Worm (Caenorhabditis elegans) whole organism, L4 larva: ENCODE measurements around the gene dis-3.

Source experiments
- D1046.2 ChIP-seq: fragments of 200-800 bp; sonication (Bioruptor generic); IDR thresholded peaks from 2 replicates; pipeline ENCODE4 v1.3.6; 2022; ENCODE audit warnings: missing genetic modification characterization, missing compliant biosample characterization
- F26F4.8 ChIP-seq: fragments of 200-800 bp; sonication (Bioruptor generic); conservative IDR thresholded peaks from 2 replicates; pipeline ENCODE4 v1.3.6; 2022; ENCODE audit warnings: missing genetic modification characterization, missing compliant biosample characterization
- F44E2.7 ChIP-seq: fragments of 200-800 bp; sonication (Bioruptor generic); IDR thresholded peaks from 2 replicates; pipeline ENCODE4 v2.1.2; 2022; ENCODE audit warnings: missing genetic modification characterization, missing compliant biosample characterization
- T20F7.1 ChIP-seq: fragments of 200-800 bp; sonication (Bioruptor generic); optimal IDR thresholded peaks from 2 replicates; lab custom pipeline; 2018; ENCODE audit warnings: mild to moderate bottlenecking, missing genetic modification characterization, missing compliant biosample characterization
- Y75B8A.6 ChIP-seq: fragments of 200-800 bp; sonication (Bioruptor generic); IDR thresholded peaks from 2 replicates; pipeline ENCODE4 v1.3.6; 2022; ENCODE audit warnings: missing genetic modification reagents, missing genetic modification characterization, missing compliant biosample characterization
- ZK546.5 ChIP-seq, 2 experiments: sonication (generic microtip); optimal IDR thresholded peaks; 2 replicates each; lab custom pipeline; 2017; ENCODE audit warnings: missing biosample characterization in 2 of 2, missing genetic modification characterization in 2 of 2
- ama-1 ChIP-seq: fragments of 150-350 bp; optimal IDR thresholded peaks from 2 replicates; lab custom pipeline; 2014; ENCODE audit warnings: inconsistent platforms, mixed read lengths
- arid-1 ChIP-seq: fragments of 200-800 bp; sonication (Bioruptor generic); conservative IDR thresholded peaks from 2 replicates; pipeline ENCODE4 v1.3.6; 2022; ENCODE audit warnings: missing genetic modification reagents, missing genetic modification characterization, missing compliant biosample characterization
- ceh-20 ChIP-seq: fragments of 200-800 bp; sonication (Bioruptor generic); IDR thresholded peaks from 2 replicates; pipeline ENCODE4 v1.3.6; 2022; ENCODE audit warnings: missing genetic modification reagents, missing genetic modification characterization, missing compliant biosample characterization
- ceh-44 ChIP-seq: fragments of 200-800 bp; sonication (Bioruptor generic); IDR thresholded peaks from 2 replicates; pipeline ENCODE4 v1.3.6; 2022; ENCODE audit warnings: missing genetic modification reagents, missing genetic modification characterization, missing compliant biosample characterization
- daf-16 ChIP-seq, 3 experiments: sonication (generic microtip); optimal IDR thresholded peaks; 2 replicates each; lab custom pipeline; 2016 to 2017; ENCODE audit warnings: missing genetic modification characterization in 3 of 3, missing genetic modification reagents in 3 of 3, mild to moderate bottlenecking in 2 of 3, missing compliant biosample characterization in 2 of 3, missing biosample characterization in 1 of 3, moderate library complexity in 1 of 3
- dmd-6 ChIP-seq: fragments of 200-800 bp; sonication (Bioruptor generic); IDR thresholded peaks from 2 replicates; pipeline ENCODE4 v1.3.6; 2022; ENCODE audit warnings: missing genetic modification reagents, missing genetic modification characterization, missing compliant biosample characterization
- dmd-8 ChIP-seq: fragments of 200-800 bp; sonication (Bioruptor generic); IDR thresholded peaks from 2 replicates; pipeline ENCODE4 v1.3.6; 2022; ENCODE audit warnings: missing genetic modification characterization, missing compliant biosample characterization
- dmd-9 ChIP-seq: fragments of 200-800 bp; sonication (Bioruptor generic); IDR thresholded peaks from 2 replicates; pipeline ENCODE4 v1.3.6; 2022; ENCODE audit warnings: missing genetic modification reagents, missing genetic modification characterization, missing compliant biosample characterization
- duxl-1 ChIP-seq: sonication (generic microtip); optimal IDR thresholded peaks from 2 replicates; lab custom pipeline; 2016; ENCODE audit warnings: mild to moderate bottlenecking, missing genetic modification characterization, moderate library complexity, missing compliant biosample characterization; ENCODE audit not compliant: poor library complexity
- dve-1 ChIP-seq: sonication (generic microtip); optimal IDR thresholded peaks from 2 replicates; lab custom pipeline; 2017; ENCODE audit warnings: antibody characterized with exemption, mild to moderate bottlenecking, missing genetic modification characterization, missing compliant biosample characterization; ENCODE audit not compliant: insufficient read depth
- egl-43 ChIP-seq: fragments of 200-800 bp; sonication (Bioruptor generic); IDR thresholded peaks from 2 replicates; pipeline ENCODE4 v1.3.6; 2022; ENCODE audit warnings: missing genetic modification reagents, missing genetic modification characterization, missing compliant biosample characterization
- fkh-10 ChIP-seq: fragments of 150-350 bp; optimal IDR thresholded peaks from 2 replicates; lab custom pipeline; 2014; ENCODE audit warnings: missing biosample characterization, missing genetic modification reagents, missing genetic modification characterization
- hlh-30 ChIP-seq: sonication (generic microtip); optimal IDR thresholded peaks from 2 replicates; lab custom pipeline; 2017; ENCODE audit warnings: antibody characterized with exemption, mild to moderate bottlenecking, missing genetic modification characterization, missing compliant biosample characterization; ENCODE audit not compliant: insufficient read depth
- jun-1 ChIP-seq: fragments of 150-350 bp; optimal IDR thresholded peaks from 2 replicates; lab custom pipeline; 2014; ENCODE audit warnings: missing biosample characterization, missing genetic modification reagents, missing genetic modification characterization
- lin-29 ChIP-seq: fragments of 200-800 bp; sonication (Bioruptor generic); IDR thresholded peaks from 2 replicates; pipeline ENCODE4 v1.3.6; 2022; ENCODE audit warnings: missing genetic modification reagents, missing genetic modification characterization, missing compliant biosample characterization
- lsy-2 ChIP-seq, 2 experiments: fragments of 150-350 bp in 1 of 2; sonication (generic microtip) in 1 of 2; optimal IDR thresholded peaks; 2 replicates each; lab custom pipeline; 2014 to 2017; ENCODE audit warnings: missing biosample characterization in 2 of 2, missing genetic modification characterization in 2 of 2
- mep-1 ChIP-seq: fragments of 150-350 bp; sonication (generic microtip); optimal IDR thresholded peaks from 3 replicates; lab custom pipeline; 2014; ENCODE audit warnings: missing biosample characterization, missing genetic modification characterization
- mes-2 ChIP-seq: sonication (generic microtip); optimal IDR thresholded peaks from 2 replicates; lab custom pipeline; 2016; ENCODE audit warnings: missing genotype, mild to moderate bottlenecking, missing genetic modification characterization, missing compliant biosample characterization; ENCODE audit not compliant: poor library complexity, severe bottlenecking
- nhr-10 ChIP-seq: fragments of 150-350 bp; optimal IDR thresholded peaks from 2 replicates; lab custom pipeline; 2014; ENCODE audit warnings: missing biosample characterization, missing genetic modification characterization
- nhr-111 ChIP-seq: fragments of 200-800 bp; sonication (Bioruptor generic); optimal IDR thresholded peaks from 2 replicates; lab custom pipeline; 2018; ENCODE audit warnings: mild to moderate bottlenecking, missing genetic modification characterization, missing compliant biosample characterization
- rbr-2 ChIP-seq: sonication (generic microtip); optimal IDR thresholded peaks from 2 replicates; lab custom pipeline; 2016; ENCODE audit warnings: missing genotype, missing genetic modification characterization, missing compliant biosample characterization
- saeg-2 ChIP-seq: fragments of 200-800 bp; sonication (Bioruptor generic); IDR thresholded peaks from 2 replicates; pipeline ENCODE4 v1.3.6; 2022; ENCODE audit warnings: missing genetic modification reagents, missing genetic modification characterization, missing compliant biosample characterization
- sdz-12 ChIP-seq: fragments of 200-800 bp; sonication (Bioruptor generic); optimal IDR thresholded peaks from 2 replicates; lab custom pipeline; 2018; ENCODE audit warnings: mild to moderate bottlenecking, missing genetic modification characterization, missing compliant biosample characterization
- set-16 ChIP-seq: fragments of 200-800 bp; sonication (Bioruptor generic); IDR thresholded peaks from 2 replicates; pipeline ENCODE4 v1.3.6; 2022; ENCODE audit warnings: missing genetic modification reagents, missing genetic modification characterization, missing compliant biosample characterization
- snpc-4 ChIP-seq: fragments of 150-350 bp; optimal IDR thresholded peaks from 2 replicates; lab custom pipeline; 2014; ENCODE audit warnings: missing biosample characterization, missing genetic modification characterization
- spr-1 ChIP-seq: sonication (generic microtip); optimal IDR thresholded peaks from 2 replicates; lab custom pipeline; 2016; ENCODE audit warnings: mild to moderate bottlenecking, missing genetic modification characterization, missing compliant biosample characterization
- unc-62 ChIP-seq, 3 experiments: fragments of 150-350 bp in 1 of 3; sonication (generic microtip); optimal IDR thresholded peaks in 2 of 3; peaks in 1 of 3; 1 replicate in 1 of 3; 2 replicates in 2 of 3; lab custom pipeline; 2014 to 2017; ENCODE audit warnings: missing biosample characterization in 3 of 3, missing genetic modification characterization in 3 of 3, missing genetic modification reagents in 3 of 3, missing genotype in 1 of 3
- vab-7 ChIP-seq: fragments of 200-800 bp; sonication (Bioruptor generic); IDR thresholded peaks from 2 replicates; pipeline ENCODE4 v1.3.6; 2022; ENCODE audit warnings: missing genetic modification reagents, missing genetic modification characterization, missing compliant biosample characterization
- zfp-3 ChIP-seq: fragments of 200-800 bp; sonication (Bioruptor generic); conservative IDR thresholded peaks from 2 replicates; pipeline ENCODE4 v1.3.6; 2022; ENCODE audit warnings: missing genetic modification reagents, missing genetic modification characterization, missing compliant biosample characterization
- zip-11 ChIP-seq: fragments of 200-800 bp; sonication (Bioruptor generic); IDR thresholded peaks from 2 replicates; pipeline ENCODE4 v1.3.6; 2022; ENCODE audit warnings: missing genetic modification characterization, missing compliant biosample characterization
- ztf-11 ChIP-seq: fragments of 150-350 bp; optimal IDR thresholded peaks from 2 replicates; lab custom pipeline; 2014; ENCODE audit warnings: missing biosample characterization, missing genetic modification characterization

The dis-3 gene

ce11 chrIV:10068266-10068665 is 28.7 kb upstream of the dis-3 start:
- TF ChIP-seq rbr-2 (tag; lab: Kevin White, UChicago) (no peak), unc-62 (GFP tag; optimal IDR thresholded peaks at IDR 0.05 in 1 of 2; lab: Kevin White, UChicago) (peak in 1 of 2 experiments; percentile 96), unc-62 (tag; optimal IDR thresholded peaks at IDR 0.05; lab: Kevin White, UChicago) (no peak), duxl-1 (tag; lab: Kevin White, UChicago) (no peak), nhr-111 (GFP tag; lab: Kevin White, UChicago) (no peak), hlh-30 (tag; lab: Kevin White, UChicago) (no peak)

ce11 chrIV:10071121-10071520 is 25.9 kb upstream of the dis-3 start:
- TF ChIP-seq set-16 (GFP tag; lab: Robert Waterston, UW) = peak; percentile 76

ce11 chrIV:10072527-10072926 is 24.5 kb upstream of the dis-3 start, which contains the start of gene W01B6.3:
W01B6.3 (minus strand) TSS chrIV:10072627.
- TF ChIP-seq ama-1 (lab: Kevin White, UChicago) (no peak), unc-62 (GFP tag; optimal IDR thresholded peaks at IDR 0.05 in 1 of 2; lab: Kevin White, UChicago) (peak in 1 of 2 experiments; percentile 50), unc-62 (tag; optimal IDR thresholded peaks at IDR 0.05; lab: Kevin White, UChicago) (no peak), daf-16 (GFP tag; optimal IDR thresholded peaks at IDR 0.05; lab: Kevin White, UChicago) (no peak), daf-16 (tag; optimal IDR thresholded peaks at IDR 0.05; lab: Kevin White, UChicago) (no peak)

- TF ChIP-seq unc-62 (GFP tag; optimal IDR thresholded peaks at IDR 0.05 in 1 of 2; lab: Kevin White, UChicago) (peak in 1 of 2 experiments; percentile 2), unc-62 (tag; optimal IDR thresholded peaks at IDR 0.05; lab: Kevin White, UChicago) (no peak), ceh-20 (no peak)
Measured at ce11 chrIV:10075034-10075510, 21.9 kb upstream of the dis-3 start, which contains the start of the genes ttbk-4 and W01B6.4. ttbk-4 (minus strand) TSS chrIV:10075134. W01B6.4 (plus strand) TSS chrIV:10075460.

- no peak for TF ChIP-seq dve-1 (tag; lab: Kevin White, UChicago)
- TF ChIP-seq Y75B8A.6 = no peak
- no peak for TF ChIP-seq dmd-8 (GFP tag; lab: Robert Waterston, UW)
- TF ChIP-seq zfp-3 (GFP tag; lab: Robert Waterston, UW) = no peak
- TF ChIP-seq jun-1 (tag; lab: Kevin White, UChicago) = no peak
- TF ChIP-seq D1046.2 (GFP tag; lab: Robert Waterston, UW) = no peak
- TF ChIP-seq spr-1 (tag; lab: Kevin White, UChicago) = no peak
- TF ChIP-seq mes-2 = no peak
- TF ChIP-seq daf-16 (GFP tag; optimal IDR thresholded peaks at IDR 0.05; lab: Kevin White, UChicago) = no peak
- no peak for TF ChIP-seq daf-16 (tag; optimal IDR thresholded peaks at IDR 0.05; lab: Kevin White, UChicago)
Measured at ce11 chrIV:10075899-10076298, 21.1 kb upstream of the dis-3 start, which contains the start of gene W01B6.5. W01B6.5 (plus strand) TSS chrIV:10076199.

- TF ChIP-seq nhr-10 = no peak
- TF ChIP-seq unc-62 (GFP tag; optimal IDR thresholded peaks at IDR 0.05 in 1 of 2; lab: Kevin White, UChicago) = peak in 1 of 2 experiments; percentile 92
- no peak for TF ChIP-seq unc-62 (tag; optimal IDR thresholded peaks at IDR 0.05; lab: Kevin White, UChicago)
- no peak for TF ChIP-seq fkh-10
- no peak for TF ChIP-seq zip-11 (GFP tag; lab: Robert Waterston, UW)
- TF ChIP-seq vab-7 (GFP tag; lab: Robert Waterston, UW) = no peak
- no peak for TF ChIP-seq ZK546.5 (tag; optimal IDR thresholded peaks at IDR 0.05; lab: Kevin White, UChicago)
- TF ChIP-seq lin-29 (GFP tag; lab: Robert Waterston, UW) = no peak
Measured at ce11 chrIV:10078003-10078402, 19.0 kb upstream of the dis-3 start.

ce11 chrIV:10080816-10081215 is 16.2 kb upstream of the dis-3 start, which contains the start of gene W01B6.6:
W01B6.6 (plus strand) TSS chrIV:10081116.
- TF ChIP-seq dmd-9 (GFP tag; lab: Robert Waterston, UW) (no peak), saeg-2 (GFP tag; lab: Robert Waterston, UW) (no peak), arid-1 (GFP tag; lab: Robert Waterston, UW) (no peak), egl-43 (GFP tag; lab: Robert Waterston, UW) (no peak), sdz-12 (GFP tag; lab: Kevin White, UChicago) (no peak), snpc-4 (no peak), F26F4.8 (GFP tag; lab: Robert Waterston, UW) (no peak), mep-1 (no peak), ZK546.5 (tag; optimal IDR thresholded peaks at IDR 0.05; lab: Kevin White, UChicago) (no peak), F44E2.7 (GFP tag; lab: Robert Waterston, UW) (no peak), lsy-2 (tag; optimal IDR thresholded peaks at IDR 0.05; lab: Kevin White, UChicago) (no peak), ztf-11 (tag; lab: Kevin White, UChicago) (no peak), T20F7.1 (no peak), dmd-6 (GFP tag; lab: Robert Waterston, UW) (no peak), ceh-44 (GFP tag; lab: Robert Waterston, UW) (no peak), duxl-1 (tag; lab: Kevin White, UChicago) (no peak)
